Worm (Caenorhabditis elegans) whole organism, L3 larva: Measurements from ENCODE around the gene R03H10.11.

ENCODE experiments used
- ZK546.5 ChIP-seq: sonication (generic microtip); optimal IDR thresholded peaks from 2 replicates; lab custom pipeline; 2017; ENCODE audit warnings: missing biosample characterization, missing genetic modification characterization
- ama-1 ChIP-seq: fragments of 150-350 bp; optimal IDR thresholded peaks from 2 replicates; lab custom pipeline; 2018
- ceh-16 ChIP-seq: sonication (generic microtip); optimal IDR thresholded peaks from 2 replicates; lab custom pipeline; 2017; ENCODE audit warnings: missing biosample characterization, missing genetic modification characterization
- daf-12 ChIP-seq: fragments of 150-350 bp; optimal IDR thresholded peaks from 2 replicates; lab custom pipeline; 2014; ENCODE audit warnings: missing biosample characterization, missing genetic modification reagents, missing genetic modification characterization
- egl-27 ChIP-seq: sonication (generic microtip); optimal IDR thresholded peaks from 4 replicates; lab custom pipeline; 2017; ENCODE audit warnings: missing biosample characterization, missing genetic modification reagents, missing genetic modification characterization
- fos-1 ChIP-seq: fragments of 150-350 bp; optimal IDR thresholded peaks from 2 replicates; lab custom pipeline; 2014; ENCODE audit warnings: missing biosample characterization, missing genetic modification characterization
- lin-15B ChIP-seq: fragments of 150-350 bp; optimal IDR thresholded peaks from 2 replicates; lab custom pipeline; 2014; ENCODE audit warnings: missing biosample characterization, missing genetic modification characterization
- lin-39 ChIP-seq: fragments of 150-350 bp; optimal IDR thresholded peaks from 2 replicates; lab custom pipeline; 2018; ENCODE audit warnings: missing biosample characterization, missing genetic modification reagents, missing genetic modification characterization
- mdl-1 ChIP-seq: fragments of 150-350 bp; optimal IDR thresholded peaks from 2 replicates; lab custom pipeline; 2014; ENCODE audit warnings: missing biosample characterization, missing genetic modification characterization
- nhr-237 ChIP-seq: fragments of 150-350 bp; optimal IDR thresholded peaks from 2 replicates; lab custom pipeline; 2014; ENCODE audit warnings: missing biosample characterization, missing genetic modification characterization
- nhr-28 ChIP-seq: fragments of 150-350 bp; optimal IDR thresholded peaks from 2 replicates; lab custom pipeline; 2014; ENCODE audit warnings: missing biosample characterization, missing genetic modification characterization
- nhr-77 ChIP-seq: fragments of 150-350 bp; optimal IDR thresholded peaks from 2 replicates; lab custom pipeline; 2014; ENCODE audit warnings: missing biosample characterization, missing genetic modification characterization
- tbx-2 ChIP-seq: sonication (generic microtip); optimal IDR thresholded peaks from 2 replicates; lab custom pipeline; 2016; ENCODE audit warnings: mild to moderate bottlenecking, missing genetic modification characterization, missing compliant biosample characterization
- unc-39 ChIP-seq: sonication (generic microtip); optimal IDR thresholded peaks from 4 replicates; lab custom pipeline; 2017; ENCODE audit warnings: missing biosample characterization, missing genetic modification characterization

DNA sequence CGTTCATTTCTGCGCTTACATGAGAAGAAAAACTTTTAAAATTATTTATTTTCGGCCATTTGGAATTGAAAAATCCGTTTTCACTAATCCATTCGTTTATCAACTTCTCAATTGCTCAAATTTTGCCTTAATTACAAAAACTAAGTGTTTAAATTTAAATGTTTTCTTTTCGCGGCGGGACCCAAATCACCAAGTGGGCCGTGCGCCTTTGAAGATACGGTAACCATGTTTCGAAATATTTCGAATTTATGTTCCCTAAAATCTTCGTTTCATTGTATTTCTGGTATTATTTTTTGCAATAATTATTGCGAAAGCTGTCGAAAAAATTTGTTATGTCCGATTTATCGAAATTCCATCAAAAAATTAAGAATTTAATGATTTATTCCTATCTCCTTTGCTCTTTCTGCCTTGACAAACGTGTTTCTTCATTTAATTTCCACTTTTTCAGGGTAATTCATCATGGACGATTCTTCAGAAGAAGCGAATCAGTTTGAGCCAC, 44.2 kb downstream of the R03H10.11 start, which contains the start of gene C16A11.4:
- TF ChIP-seq ZK546.5 (tag; lab: Kevin White, UChicago) (no peak), lin-39 (tag; lab: Kevin White, UChicago) (no peak), nhr-77 (tag; lab: Kevin White, UChicago) (no peak), egl-27 (tag; lab: Kevin White, UChicago) (no peak), lin-15B (no peak), fos-1 (tag; lab: Kevin White, UChicago) (no peak), nhr-237 (tag; lab: Kevin White, UChicago) (no peak), ceh-16 (tag; lab: Kevin White, UChicago) (no peak), daf-12 (tag; lab: Kevin White, UChicago) (no peak), mdl-1 (tag; lab: Kevin White, UChicago) (no peak), ama-1 (lab: Kevin White, UChicago) (no peak), tbx-2 (no peak), unc-39 (tag; lab: Kevin White, UChicago) (no peak), nhr-28 (tag; lab: Kevin White, UChicago) (no peak)
